Fruit fly (Drosophila melanogaster) whole organism, prepupa: ENCODE results near the gene CG5882.
A peak's percentile ranks its signal among the peaks of the same experiment; 100 is the strongest.

Experiments
- Blimp-1 ChIP-seq: fragments of 200-800 bp; sonication (Bioruptor generic); optimal IDR thresholded peaks from 3 replicates; lab custom pipeline; 2017; ENCODE audit warnings: missing biosample characterization, missing genetic modification characterization, mild to moderate bottlenecking, moderate library complexity, missing genetic modification reagents
- CG10631 ChIP-seq: fragments of 200-800 bp; sonication (Bioruptor generic); optimal IDR thresholded peaks from 2 replicates; lab custom pipeline; 2016; ENCODE audit warnings: missing biosample characterization, missing genetic modification characterization
- CG10669 ChIP-seq: fragments of 200-800 bp; sonication (Bioruptor generic); optimal IDR thresholded peaks from 3 replicates; lab custom pipeline; 2018; ENCODE audit warnings: missing biosample characterization, mild to moderate bottlenecking, missing genetic modification characterization, moderate library complexity
- CG11902 ChIP-seq: fragments of 200-800 bp; sonication (Bioruptor generic); optimal IDR thresholded peaks from 3 replicates; lab custom pipeline; 2016; ENCODE audit warnings: missing biosample characterization, missing genetic modification characterization
- CG15336 ChIP-seq: fragments of 200-800 bp; sonication (Bioruptor generic); IDR thresholded peaks from 2 replicates; pipeline ENCODE4 v1.3.6; 2022; ENCODE audit warnings: missing biosample characterization, missing genetic modification characterization
- CG1621 ChIP-seq: fragments of 200-800 bp; sonication (Bioruptor generic); optimal IDR thresholded peaks from 3 replicates; lab custom pipeline; 2018; ENCODE audit warnings: missing biosample characterization, mild to moderate bottlenecking, missing genetic modification characterization
- CG3032 ChIP-seq: fragments of 200-800 bp; optimal IDR thresholded peaks from 2 replicates; lab custom pipeline; 2019; ENCODE audit warnings: missing biosample characterization, mild to moderate bottlenecking, missing genetic modification characterization, moderate library complexity
- CG31627 ChIP-seq: fragments of 200-800 bp; sonication (Bioruptor generic); optimal IDR thresholded peaks from 3 replicates; lab custom pipeline; 2016; ENCODE audit warnings: missing biosample characterization, missing genetic modification characterization
- CG32006 ChIP-seq: fragments of 200-800 bp; sonication (Bioruptor generic); optimal IDR thresholded peaks from 3 replicates; lab custom pipeline; 2017; ENCODE audit warnings: missing biosample characterization, mild to moderate bottlenecking, missing genetic modification characterization
- CG34406 ChIP-seq: fragments of 200-800 bp; sonication (Bioruptor generic); optimal IDR thresholded peaks from 3 replicates; lab custom pipeline; 2016; ENCODE audit warnings: missing biosample characterization, missing genetic modification characterization
- CG3919 ChIP-seq: fragments of 200-800 bp; sonication (Bioruptor generic); optimal IDR thresholded peaks from 3 replicates; lab custom pipeline; 2016; ENCODE audit warnings: missing biosample characterization, missing genetic modification characterization
- CG4318 ChIP-seq: fragments of 200-800 bp; sonication (Bioruptor generic); optimal IDR thresholded peaks from 3 replicates; lab custom pipeline; 2017; ENCODE audit warnings: missing biosample characterization, mild to moderate bottlenecking, missing genetic modification characterization
- CG6163 ChIP-seq: fragments of 200-800 bp; sonication (Bioruptor generic); IDR thresholded peaks from 3 replicates; pipeline ENCODE4 v1.3.6; 2022; ENCODE audit warnings: missing biosample characterization, missing genetic modification characterization
- CG6276 ChIP-seq: fragments of 200-800 bp; sonication (Bioruptor generic); optimal IDR thresholded peaks from 2 replicates; lab custom pipeline; 2017; ENCODE audit warnings: missing biosample characterization, mild to moderate bottlenecking, missing genetic modification characterization
- CG6792 ChIP-seq: fragments of 200-800 bp; sonication (Bioruptor generic); optimal IDR thresholded peaks from 3 replicates; lab custom pipeline; 2016; ENCODE audit warnings: missing biosample characterization, missing genetic modification characterization
- CG6808 ChIP-seq: fragments of 200-800 bp; sonication (Bioruptor generic); optimal IDR thresholded peaks from 3 replicates; lab custom pipeline; 2017; ENCODE audit warnings: missing biosample characterization, missing genetic modification characterization, mild to moderate bottlenecking, moderate library complexity, missing genetic modification reagents
- CG6854 ChIP-seq: fragments of 200-800 bp; sonication (Bioruptor generic); optimal IDR thresholded peaks from 2 replicates; lab custom pipeline; 2017; ENCODE audit warnings: missing biosample characterization, mild to moderate bottlenecking, missing genetic modification characterization
- CG8119 ChIP-seq: fragments of 200-800 bp; sonication (Bioruptor generic); IDR thresholded peaks from 3 replicates; pipeline ENCODE4 v1.3.6; 2022; ENCODE audit warnings: missing biosample characterization, missing genetic modification characterization
- CG8319 ChIP-seq: fragments of 200-800 bp; sonication (Bioruptor generic); optimal IDR thresholded peaks from 3 replicates; lab custom pipeline; 2016; ENCODE audit warnings: missing biosample characterization, missing genetic modification characterization
- CG8632 ChIP-seq: fragments of 200-800 bp; sonication (Bioruptor generic); optimal IDR thresholded peaks from 3 replicates; lab custom pipeline; 2016; ENCODE audit warnings: missing biosample characterization, missing genetic modification characterization
- CG9139 ChIP-seq: fragments of 200-800 bp; sonication (Bioruptor generic); optimal IDR thresholded peaks from 3 replicates; lab custom pipeline; 2017; ENCODE audit warnings: missing biosample characterization, mild to moderate bottlenecking, missing genetic modification characterization
- Eip75B ChIP-seq: fragments of 200-800 bp; sonication (Bioruptor generic); optimal IDR thresholded peaks from 3 replicates; lab custom pipeline; 2016; ENCODE audit warnings: missing biosample characterization, missing genetic modification characterization
- Eip78C ChIP-seq: fragments of 200-800 bp; sonication (Bioruptor generic); peaks from one replicate; lab custom pipeline; 2016; ENCODE audit warnings: missing biosample characterization, missing genetic modification characterization
- Eip93F ChIP-seq: fragments of 200-800 bp; sonication (Bioruptor generic); optimal IDR thresholded peaks from 2 replicates; lab custom pipeline; 2016; ENCODE audit warnings: missing biosample characterization, mild to moderate bottlenecking, missing genetic modification characterization
- Ets21C ChIP-seq: fragments of 200-800 bp; sonication (Bioruptor generic); optimal IDR thresholded peaks from 3 replicates; lab custom pipeline; 2016; ENCODE audit warnings: missing biosample characterization, missing genetic modification characterization
- Hr39 ChIP-seq: fragments of 200-800 bp; sonication (Bioruptor generic); optimal IDR thresholded peaks from 2 replicates; lab custom pipeline; 2016; ENCODE audit warnings: missing biosample characterization, missing genetic modification characterization
- Hr4 ChIP-seq: fragments of 200-800 bp; sonication (Bioruptor generic); optimal IDR thresholded peaks from 3 replicates; lab custom pipeline; 2016; ENCODE audit warnings: missing biosample characterization, missing genetic modification characterization
- Lpt ChIP-seq: fragments of 200-800 bp; sonication (Bioruptor generic); optimal IDR thresholded peaks from 3 replicates; lab custom pipeline; 2016; ENCODE audit warnings: missing biosample characterization, missing genetic modification characterization
- Met ChIP-seq: fragments of 200-800 bp; sonication (Bioruptor generic); optimal IDR thresholded peaks from 3 replicates; lab custom pipeline; 2016; ENCODE audit warnings: missing biosample characterization, missing genetic modification characterization
- OdsH ChIP-seq: fragments of 200-800 bp; sonication (Bioruptor generic); optimal IDR thresholded peaks from 3 replicates; lab custom pipeline; 2016; ENCODE audit warnings: missing biosample characterization, missing genetic modification characterization
- Smox ChIP-seq: fragments of 200-800 bp; sonication (Bioruptor generic); optimal IDR thresholded peaks from 3 replicates; lab custom pipeline; 2016; ENCODE audit warnings: missing biosample characterization, missing genetic modification characterization
- Sox14 ChIP-seq: fragments of 200-800 bp; sonication (Bioruptor generic); optimal IDR thresholded peaks from 3 replicates; lab custom pipeline; 2016; ENCODE audit warnings: missing biosample characterization, missing genetic modification characterization
- Sox15 ChIP-seq: fragments of 200-800 bp; sonication (Bioruptor generic); optimal IDR thresholded peaks from 3 replicates; lab custom pipeline; 2016; ENCODE audit warnings: missing biosample characterization, missing genetic modification characterization
- cyc ChIP-seq: fragments of 200-800 bp; sonication (Bioruptor generic); optimal IDR thresholded peaks from 3 replicates; lab custom pipeline; 2016; ENCODE audit warnings: missing biosample characterization, missing genetic modification characterization
- dsx ChIP-seq: fragments of 200-800 bp; optimal IDR thresholded peaks from 3 replicates; lab custom pipeline; 2019; ENCODE audit warnings: missing biosample characterization, mild to moderate bottlenecking, missing genetic modification characterization, moderate library complexity; ENCODE audit not compliant: poor library complexity, severe bottlenecking
- eg ChIP-seq: fragments of 200-800 bp; sonication (Bioruptor generic); IDR thresholded peaks from 3 replicates; pipeline ENCODE4 v1.3.6; 2022; ENCODE audit warnings: missing biosample characterization, missing genetic modification characterization
- fd59A ChIP-seq: fragments of 200-800 bp; sonication (Bioruptor generic); optimal IDR thresholded peaks from 2 replicates; lab custom pipeline; 2017; ENCODE audit warnings: missing biosample characterization, mild to moderate bottlenecking, missing genetic modification characterization, missing genetic modification reagents
- fd85E ChIP-seq: fragments of 200-800 bp; sonication (Bioruptor generic); optimal IDR thresholded peaks from 3 replicates; lab custom pipeline; 2016; ENCODE audit warnings: missing biosample characterization, missing genetic modification characterization
- lz ChIP-seq: fragments of 200-800 bp; sonication (Bioruptor generic); optimal IDR thresholded peaks from 3 replicates; lab custom pipeline; 2016; ENCODE audit warnings: missing biosample characterization, missing genetic modification characterization
- net ChIP-seq: fragments of 200-800 bp; sonication (Bioruptor generic); optimal IDR thresholded peaks from 3 replicates; lab custom pipeline; 2016; ENCODE audit warnings: missing biosample characterization, missing genetic modification characterization
- salr ChIP-seq, 2 experiments: fragments of 200-800 bp; sonication (Bioruptor generic); optimal IDR thresholded peaks; 3 replicates each; lab custom pipeline; 2016 to 2018; ENCODE audit warnings: missing biosample characterization in 2 of 2, missing genetic modification characterization in 2 of 2, mild to moderate bottlenecking in 1 of 2
- spab ChIP-seq: fragments of 200-800 bp; sonication (Bioruptor generic); optimal IDR thresholded peaks from 2 replicates; lab custom pipeline; 2017; ENCODE audit warnings: missing biosample characterization, mild to moderate bottlenecking, missing genetic modification characterization, missing genetic modification reagents
- ss ChIP-seq, 2 experiments: fragments of 200-800 bp; sonication (Bioruptor generic); optimal IDR thresholded peaks; 2 replicates in 1 of 2; 3 replicates in 1 of 2; lab custom pipeline; 2017 to 2018; ENCODE audit warnings: mild to moderate bottlenecking in 2 of 2, missing biosample characterization in 2 of 2, missing genetic modification characterization in 2 of 2, moderate library complexity in 1 of 2
- svp ChIP-seq: fragments of 200-800 bp; sonication (Bioruptor generic); peaks from one replicate; lab custom pipeline; 2016; ENCODE audit warnings: missing biosample characterization, missing genetic modification characterization
- topi ChIP-seq: fragments of 200-800 bp; sonication (Bioruptor generic); optimal IDR thresholded peaks from 3 replicates; lab custom pipeline; 2016; ENCODE audit warnings: missing biosample characterization, missing genetic modification characterization
- vri ChIP-seq: fragments of 200-800 bp; sonication (Bioruptor generic); optimal IDR thresholded peaks from 3 replicates; lab custom pipeline; 2016; ENCODE audit warnings: missing biosample characterization, mild to moderate bottlenecking, missing genetic modification characterization

The CG5882 gene

dm6 chr3R:27084528-27085052 is 33.9 kb upstream of the CG5882 start (continued):
- TF ChIP-seq CG8319 (GFP tag; lab: Kevin White, UChicago) (peak; percentile 4), CG6163 (peak; percentile 78), CG10669 (no peak), CG10631 (GFP tag; lab: Kevin White, UChicago) (peak; percentile 21), CG6808 (GFP tag; lab: Kevin White, UChicago) (peak; percentile 63), CG1621 (no peak), CG15336 (GFP tag; lab: Robert Waterston, UW) (peak; percentile 17; the same call in 1 of the 2 replicates), Lpt (GFP tag; lab: Kevin White, UChicago) (peak; percentile 9)
- TF ChIP-seq, all 60 proteins: peak for 26

dm6 chr3R:27087549-27087948 is 30.9 kb upstream of the CG5882 start, which contains the start of gene Cpr97Ea:
TSS of gene Cpr97Ea (minus strand) at chr3R:27087778.
- TF ChIP-seq Eip78C (GFP tag; lab: Kevin White, UChicago) (peak; percentile 18), CG31627 (no peak), ss (GFP tag; optimal IDR thresholded peaks at IDR 0.05; lab: Kevin White, UChicago) (peak; percentile 0 to 18), CG1621 (peak; percentile 76)
- TF ChIP-seq, all 60 proteins: peak for 3

dm6 chr3R:27091106-27091505 is 27.3 kb upstream of the CG5882 start, which contains the start of gene Cpr97Eb:
TSS of gene Cpr97Eb (minus strand) at chr3R:27091130.
- TF ChIP-seq svp: no peak
- no peak for TF ChIP-seq Hr39
- TF ChIP-seq Met (GFP tag; lab: Kevin White, UChicago): no peak
- no peak for TF ChIP-seq Sox14 (GFP tag; lab: Kevin White, UChicago)
- TF ChIP-seq ss (GFP tag; optimal IDR thresholded peaks at IDR 0.05; lab: Kevin White, UChicago): peak in 1 of 2 experiments; percentile 43
- TF ChIP-seq CG9139: no peak
- no peak for TF ChIP-seq CG10631 (GFP tag; lab: Kevin White, UChicago)
- TF ChIP-seq Eip93F (GFP tag; lab: Kevin White, UChicago): no peak
- TF ChIP-seq CG34406 (GFP tag; lab: Kevin White, UChicago): no peak
- TF ChIP-seq CG3032 (tag; lab: Kevin White, UChicago): no peak
- peak; percentile 18 for TF ChIP-seq Eip78C (GFP tag; lab: Kevin White, UChicago)
- TF ChIP-seq CG8632: no peak
- no peak for TF ChIP-seq lz (GFP tag; lab: Kevin White, UChicago)
- no peak for TF ChIP-seq CG15336 (GFP tag; lab: Robert Waterston, UW)
- peak; percentile 54; the same call in 2 of the 3 replicates for TF ChIP-seq CG6163
- no peak for TF ChIP-seq CG3919 (GFP tag; lab: Kevin White, UChicago)
- no peak for TF ChIP-seq CG31627
- TF ChIP-seq CG6276: no peak
- TF ChIP-seq CG6854 (GFP tag; lab: Kevin White, UChicago): no peak
- no peak for TF ChIP-seq topi
- no peak for TF ChIP-seq Smox (GFP tag; lab: Kevin White, UChicago)
- TF ChIP-seq CG6792 (GFP tag; lab: Kevin White, UChicago): no peak
- no peak for TF ChIP-seq Hr4 (GFP tag; lab: Kevin White, UChicago)
- no peak for TF ChIP-seq net
- TF ChIP-seq spab (GFP tag; lab: Kevin White, UChicago): no peak
- TF ChIP-seq Ets21C (GFP tag; lab: Kevin White, UChicago): no peak
- TF ChIP-seq vri (GFP tag; lab: Kevin White, UChicago): no peak
- no peak for TF ChIP-seq CG4318
- TF ChIP-seq CG8119 (GFP tag; lab: Robert Waterston, UW): no peak
- no peak for TF ChIP-seq OdsH (GFP tag; lab: Kevin White, UChicago)
- TF ChIP-seq eg (GFP tag; lab: Robert Waterston, UW): 0 out of 3 replicates have a peak, but pooled peaks have one; percentile 21
- TF ChIP-seq Blimp-1: peak; percentile 84
- no peak for TF ChIP-seq salr (GFP tag; optimal IDR thresholded peaks at IDR 0.05; lab: Kevin White, UChicago)
- no peak for TF ChIP-seq cyc (GFP tag; lab: Kevin White, UChicago)
- peak; percentile 42 for TF ChIP-seq Eip75B (GFP tag; lab: Kevin White, UChicago)
- TF ChIP-seq fd85E: no peak
- no peak for TF ChIP-seq dsx (GFP tag; lab: Kevin White, UChicago)
- no peak for TF ChIP-seq CG1621
- no peak for TF ChIP-seq CG32006
- no peak for TF ChIP-seq Sox15
- TF ChIP-seq CG11902: no peak
- peak; percentile 25 for TF ChIP-seq Lpt (GFP tag; lab: Kevin White, UChicago)
- TF ChIP-seq fd59A (GFP tag; lab: Kevin White, UChicago): no peak
- no peak for TF ChIP-seq CG8319 (GFP tag; lab: Kevin White, UChicago)
- TF ChIP-seq CG10669: no peak
